Fruit fly (Drosophila melanogaster) whole organism, adult: Measurements from ENCODE around the gene CG17224.

ENCODE experiments used
- Mnt ChIP-seq: fragments of 200-800 bp; sonication (Bioruptor generic); optimal IDR thresholded peaks from 2 replicates; lab custom pipeline; 2016; ENCODE audit warnings: missing biosample characterization, mild to moderate bottlenecking, missing genetic modification characterization
- kay ChIP-seq: fragments of 200-800 bp; sonication (Bioruptor generic); peaks from one replicate; lab custom pipeline; 2016; ENCODE audit warnings: missing biosample characterization, missing genetic modification characterization, borderline replicate concordance
- pad ChIP-seq: fragments of 200-800 bp; sonication (Bioruptor generic); optimal IDR thresholded peaks from 3 replicates; lab custom pipeline; 2017; ENCODE audit warnings: missing biosample characterization, missing genetic modification characterization, mild to moderate bottlenecking, moderate library complexity, missing genetic modification reagents

DNA sequence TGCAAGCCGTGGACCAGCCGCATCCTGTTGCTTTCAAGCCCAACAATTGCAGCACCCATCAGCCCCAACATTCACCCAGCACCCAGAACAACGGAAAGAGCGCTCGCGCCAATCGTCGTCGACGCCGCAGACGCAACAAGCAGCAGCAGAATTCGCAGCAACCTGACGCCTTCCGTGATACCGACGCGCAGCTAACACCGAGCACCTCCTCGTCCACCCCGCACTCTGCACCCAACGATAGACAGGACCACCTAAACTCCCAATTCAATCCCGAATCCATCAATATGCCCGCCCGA is 41.5 kb upstream of the CG17224 start:
- TF ChIP-seq kay (GFP tag; lab: Kevin White, UChicago) (no peak), pad (no peak), Mnt (GFP tag; lab: Kevin White, UChicago) (no peak)
